Worm (Caenorhabditis elegans) whole organism, midembryonic: Measurements from ENCODE around the gene srx-116.

Source experiments
- cog-1 ChIP-seq: sonication (generic microtip); optimal IDR thresholded peaks from 2 replicates; lab custom pipeline; 2016; ENCODE audit warnings: missing genetic modification characterization, missing compliant biosample characterization
- klf-2 ChIP-seq: fragments of 200-800 bp; sonication (Bioruptor generic); conservative IDR thresholded peaks from 2 replicates; pipeline ENCODE4 v1.3.6; 2022; ENCODE audit warnings: missing genetic modification reagents, missing genetic modification characterization, missing compliant biosample characterization
- med-1 ChIP-seq: sonication (generic microtip); optimal IDR thresholded peaks from 2 replicates; lab custom pipeline; 2017; ENCODE audit warnings: missing genetic modification characterization, mild to moderate bottlenecking, missing compliant biosample characterization, antibody characterized with exemption, missing genetic modification reagents; ENCODE audit not compliant: insufficient read depth
- ref-1 ChIP-seq: fragments of 200-800 bp; sonication (Bioruptor generic); conservative IDR thresholded peaks from 2 replicates; pipeline ENCODE4 v1.3.6; 2022; ENCODE audit warnings: missing genetic modification reagents, missing genetic modification characterization, missing compliant biosample characterization
- ztf-23 ChIP-seq: fragments of 200-800 bp; sonication (Bioruptor generic); IDR thresholded peaks from 2 replicates; pipeline ENCODE4 v1.3.6; 2022; ENCODE audit warnings: missing genetic modification reagents, missing genetic modification characterization, missing compliant biosample characterization
- ztf-29 ChIP-seq: fragments of 200-800 bp; sonication (Bioruptor generic); IDR thresholded peaks from 2 replicates; pipeline ENCODE4 v1.3.6; 2022; ENCODE audit warnings: missing genetic modification reagents, missing genetic modification characterization, missing compliant biosample characterization

DNA sequence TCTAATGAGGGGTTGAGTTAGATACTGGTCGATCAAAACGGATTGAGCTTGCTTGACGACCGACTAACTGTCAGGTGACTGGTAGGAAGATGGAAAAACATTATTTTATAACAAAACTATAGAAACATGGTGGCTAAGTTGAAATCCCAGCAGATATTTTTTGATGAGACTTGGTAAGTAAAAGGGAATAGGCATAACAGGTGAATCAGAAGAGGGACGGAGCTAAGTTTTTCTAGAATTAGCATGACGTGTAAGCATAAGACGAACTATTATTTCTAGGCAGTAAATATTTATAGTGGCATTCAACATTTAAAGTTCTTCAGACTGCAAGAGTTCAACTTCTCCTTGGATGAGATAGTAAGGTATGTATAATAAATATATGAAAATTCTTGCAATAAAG is 26.2 kb upstream of the srx-116 start, which contains the start of gene F56H9.8:
- TF ChIP-seq ref-1 (no peak), ztf-23 (GFP tag; lab: Robert Waterston, UW) (no peak), ztf-29 (no peak), cog-1 (no peak), klf-2 (no peak), med-1 (GFP tag; lab: Kevin White, UChicago) (no peak)
